Fruit fly (Drosophila melanogaster) whole organism, embryonic: ENCODE results near the gene GstT4.

Experiments
- Abd-B ChIP-seq: fragments of 200-800 bp; sonication (Bioruptor generic); optimal IDR thresholded peaks from 2 replicates; lab custom pipeline; 2018; ENCODE audit warnings: missing biosample characterization, mild to moderate bottlenecking, missing genetic modification characterization, moderate library complexity
- CG10543 ChIP-seq: fragments of 200-800 bp; sonication (Bioruptor generic); optimal IDR thresholded peaks from 3 replicates; lab custom pipeline; 2017; ENCODE audit warnings: missing biosample characterization, mild to moderate bottlenecking, missing genetic modification characterization, moderate library complexity
- CG11456 ChIP-seq: fragments of 200-800 bp; sonication (Bioruptor generic); IDR thresholded peaks from 3 replicates; pipeline ENCODE4 v1.3.6; 2022; ENCODE audit warnings: missing biosample characterization, missing genetic modification characterization
- CG11504 ChIP-seq: fragments of 200-800 bp; sonication (Bioruptor generic); optimal IDR thresholded peaks from 3 replicates; lab custom pipeline; 2019; ENCODE audit warnings: missing biosample characterization, mild to moderate bottlenecking, missing genetic modification characterization, moderate library complexity
- CG12155 ChIP-seq: fragments of 200-800 bp; sonication (Bioruptor generic); optimal IDR thresholded peaks from 3 replicates; lab custom pipeline; 2016; ENCODE audit warnings: missing biosample characterization, missing genetic modification characterization
- CG12219 ChIP-seq: fragments of 200-800 bp; sonication (Bioruptor generic); optimal IDR thresholded peaks from 3 replicates; lab custom pipeline; 2018; ENCODE audit warnings: missing biosample characterization, mild to moderate bottlenecking, missing genetic modification characterization
- CG12769 ChIP-seq: fragments of 200-800 bp; sonication (Bioruptor generic); optimal IDR thresholded peaks from 2 replicates; lab custom pipeline; 2019; ENCODE audit warnings: missing biosample characterization, mild to moderate bottlenecking, missing genetic modification characterization, moderate library complexity
- CG12942 ChIP-seq: fragments of 200-800 bp; sonication (Bioruptor generic); optimal IDR thresholded peaks from 3 replicates; lab custom pipeline; 2016; ENCODE audit warnings: missing biosample characterization, missing genetic modification characterization
- CG13624 ChIP-seq: fragments of 200-800 bp; sonication (Bioruptor generic); optimal IDR thresholded peaks from 2 replicates; lab custom pipeline; 2016; ENCODE audit warnings: missing biosample characterization, missing genetic modification characterization
- CG17802 ChIP-seq: fragments of 200-800 bp; sonication (Bioruptor generic); optimal IDR thresholded peaks from 2 replicates; lab custom pipeline; 2018; ENCODE audit warnings: missing biosample characterization, mild to moderate bottlenecking, missing genetic modification characterization, moderate library complexity
- CG2120 ChIP-seq: fragments of 200-800 bp; sonication (Bioruptor generic); optimal IDR thresholded peaks from 3 replicates; lab custom pipeline; 2016; ENCODE audit warnings: missing biosample characterization, missing genetic modification characterization
- CG3163 ChIP-seq: fragments of 200-800 bp; sonication (Bioruptor generic); optimal IDR thresholded peaks from 3 replicates; lab custom pipeline; 2016; ENCODE audit warnings: missing biosample characterization, missing genetic modification characterization
- CG3281 ChIP-seq: fragments of 200-800 bp; sonication (Bioruptor generic); optimal IDR thresholded peaks from 3 replicates; lab custom pipeline; 2017; ENCODE audit warnings: missing biosample characterization, mild to moderate bottlenecking, missing genetic modification characterization
- CG6175 ChIP-seq: fragments of 200-800 bp; sonication (Bioruptor generic); IDR thresholded peaks from 3 replicates; pipeline ENCODE4 v1.3.6; 2022; ENCODE audit warnings: missing biosample characterization, missing genetic modification characterization
- CG7928 ChIP-seq: fragments of 200-800 bp; sonication (Bioruptor generic); optimal IDR thresholded peaks from 2 replicates; lab custom pipeline; 2017; ENCODE audit warnings: missing biosample characterization, mild to moderate bottlenecking, missing genetic modification characterization
- CG9727 ChIP-seq: fragments of 200-800 bp; sonication (Bioruptor generic); optimal IDR thresholded peaks from 3 replicates; lab custom pipeline; 2017; ENCODE audit warnings: missing biosample characterization, mild to moderate bottlenecking, missing genetic modification characterization
- CG9876 ChIP-seq: fragments of 200-800 bp; sonication (Bioruptor generic); optimal IDR thresholded peaks from 2 replicates; lab custom pipeline; 2016; ENCODE audit warnings: missing biosample characterization, missing genetic modification characterization
- CTCF ChIP-seq: fragments of 200-800 bp; sonication (Bioruptor generic); optimal IDR thresholded peaks from 2 replicates; lab custom pipeline; 2017; ENCODE audit warnings: missing biosample characterization, mild to moderate bottlenecking, missing genetic modification characterization, moderate library complexity
- Doc3 ChIP-seq: fragments of 200-800 bp; sonication (Bioruptor generic); IDR thresholded peaks from 3 replicates; pipeline ENCODE4 v1.3.6; 2022; ENCODE audit warnings: missing biosample characterization, missing genetic modification characterization; ENCODE audit not compliant: partially characterized antibody
- Dref ChIP-seq: fragments of 200-800 bp; sonication (Bioruptor generic); IDR thresholded peaks from 2 replicates; pipeline ENCODE4 v1.3.6; 2022; ENCODE audit warnings: missing biosample characterization, missing genetic modification characterization
- Hmr ChIP-seq: fragments of 200-800 bp; sonication (Bioruptor generic); optimal IDR thresholded peaks from 3 replicates; lab custom pipeline; 2017; ENCODE audit warnings: mild to moderate bottlenecking, missing biosample characterization, missing genetic modification reagents, missing genetic modification characterization
- Hr39 ChIP-seq: fragments of >200 bp; optimal IDR thresholded peaks from 2 replicates; lab custom pipeline; 2017
- Mes4 ChIP-seq: fragments of 200-800 bp; sonication (Bioruptor generic); optimal IDR thresholded peaks from 2 replicates; lab custom pipeline; 2016; ENCODE audit warnings: missing biosample characterization, missing genetic modification characterization
- Nf-YC ChIP-seq: fragments of 200-800 bp; optimal IDR thresholded peaks from 3 replicates; lab custom pipeline; 2019; ENCODE audit warnings: missing biosample characterization, mild to moderate bottlenecking, missing genetic modification characterization, moderate library complexity
- Oaz ChIP-seq: fragments of 200-800 bp; sonication (Bioruptor generic); IDR thresholded peaks from 2 replicates; pipeline ENCODE4 v1.3.6; 2022; ENCODE audit warnings: missing biosample characterization, missing genetic modification characterization
- Ravus ChIP-seq: fragments of 200-800 bp; sonication (Bioruptor generic); IDR thresholded peaks from 2 replicates; pipeline ENCODE4 v1.3.6; 2022; ENCODE audit warnings: missing biosample characterization, missing genetic modification characterization
- Spps ChIP-seq: fragments of 200-800 bp; sonication (Bioruptor generic); optimal IDR thresholded peaks from 2 replicates; lab custom pipeline; 2018; ENCODE audit warnings: missing biosample characterization, mild to moderate bottlenecking, missing genetic modification characterization
- Taf1 ChIP-seq: fragments of 200-800 bp; sonication (Bioruptor generic); IDR thresholded peaks from 2 replicates; pipeline ENCODE4 v1.3.6; 2022; ENCODE audit warnings: missing biosample characterization, missing genetic modification characterization
- Xbp1 ChIP-seq: fragments of 200-800 bp; sonication (Bioruptor generic); optimal IDR thresholded peaks from 3 replicates; lab custom pipeline; 2016; ENCODE audit warnings: missing biosample characterization, mild to moderate bottlenecking, missing genetic modification characterization
- ab ChIP-seq: fragments of 200-800 bp; sonication (Bioruptor generic); optimal IDR thresholded peaks from 2 replicates; lab custom pipeline; 2016; ENCODE audit warnings: missing biosample characterization, missing genetic modification characterization
- az2 ChIP-seq: fragments of 200-800 bp; sonication (Bioruptor generic); optimal IDR thresholded peaks from 3 replicates; lab custom pipeline; 2016; ENCODE audit warnings: missing biosample characterization, missing genetic modification characterization
- bowl ChIP-seq: fragments of 200-800 bp; sonication (Bioruptor generic); IDR thresholded peaks from 2 replicates; pipeline ENCODE4 v1.3.6; 2022; ENCODE audit warnings: missing biosample characterization, missing genetic modification characterization
- chn ChIP-seq: fragments of 200-800 bp; sonication (Bioruptor generic); optimal IDR thresholded peaks from 2 replicates; lab custom pipeline; 2016; ENCODE audit warnings: missing biosample characterization, missing genetic modification characterization
- crp ChIP-seq, 2 experiments: fragments of 200-800 bp; sonication (Bioruptor generic); optimal IDR thresholded peaks; 2 replicates in 1 of 2; 3 replicates in 1 of 2; lab custom pipeline; 2017; ENCODE audit warnings: missing biosample characterization in 2 of 2, missing genetic modification characterization in 2 of 2, mild to moderate bottlenecking in 1 of 2, moderate library complexity in 1 of 2
- dysf ChIP-seq: fragments of 200-800 bp; sonication (Bioruptor generic); IDR thresholded peaks from 3 replicates; pipeline ENCODE4 v1.3.6; 2022; ENCODE audit warnings: missing biosample characterization, missing genetic modification characterization
- emc ChIP-seq: fragments of 200-800 bp; sonication (Bioruptor generic); optimal IDR thresholded peaks from 2 replicates; lab custom pipeline; 2016; ENCODE audit warnings: missing biosample characterization, missing genetic modification characterization
- fd102C ChIP-seq: fragments of 200-800 bp; sonication (Bioruptor generic); optimal IDR thresholded peaks from 2 replicates; lab custom pipeline; 2018; ENCODE audit warnings: missing biosample characterization, mild to moderate bottlenecking, missing genetic modification characterization, moderate library complexity
- gce ChIP-seq: fragments of 200-800 bp; sonication (Bioruptor generic); IDR thresholded peaks from 3 replicates; pipeline ENCODE4 v1.3.6; 2022; ENCODE audit warnings: missing biosample characterization, missing genetic modification characterization
- gfzf ChIP-seq: fragments of 200-800 bp; sonication (Bioruptor generic); optimal IDR thresholded peaks from 2 replicates; lab custom pipeline; 2016; ENCODE audit warnings: missing biosample characterization, mild to moderate bottlenecking, missing genetic modification characterization, moderate library complexity
- hkb ChIP-seq, 2 experiments: fragments of 200-800 bp in 1 of 2; fragments of >200 bp in 1 of 2; sonication (Bioruptor generic) in 1 of 2; IDR thresholded peaks in 1 of 2; optimal IDR thresholded peaks in 1 of 2; 2 replicates each; pipeline versions ENCODE4 v1.3.6 to Lab custom; 2017 to 2022; ENCODE audit warnings: missing biosample characterization in 1 of 2, missing genetic modification characterization in 1 of 2
- lilli ChIP-seq: fragments of 200-800 bp; sonication (Bioruptor generic); optimal IDR thresholded peaks from 3 replicates; lab custom pipeline; 2016; ENCODE audit warnings: missing biosample characterization, missing genetic modification characterization
- slbo ChIP-seq: fragments of 200-800 bp; sonication (Bioruptor generic); IDR thresholded peaks from 2 replicates; pipeline ENCODE4 v1.3.6; 2022; ENCODE audit warnings: missing biosample characterization, missing genetic modification characterization
- so ChIP-seq: fragments of 200-800 bp; sonication (Bioruptor generic); IDR thresholded peaks from 3 replicates; pipeline ENCODE4 v1.3.6; 2022; ENCODE audit warnings: missing biosample characterization, missing genetic modification characterization
- stwl ChIP-seq: fragments of 200-800 bp; sonication (Bioruptor generic); optimal IDR thresholded peaks from 3 replicates; lab custom pipeline; 2018; ENCODE audit warnings: missing biosample characterization, mild to moderate bottlenecking, missing genetic modification characterization, moderate library complexity
- tgo ChIP-seq: fragments of 200-800 bp; sonication (Bioruptor generic); IDR thresholded peaks from 3 replicates; pipeline ENCODE4 v1.3.6; 2022; ENCODE audit warnings: missing biosample characterization, missing genetic modification characterization
- trh ChIP-seq: fragments of 200-800 bp; sonication (Bioruptor generic); optimal IDR thresholded peaks from 2 replicates; lab custom pipeline; 2016; ENCODE audit warnings: missing biosample characterization, missing genetic modification characterization
- unc-4 ChIP-seq: fragments of 200-800 bp; sonication (Bioruptor generic); IDR thresholded peaks from 2 replicates; pipeline ENCODE4 v1.3.6; 2022; ENCODE audit warnings: missing biosample characterization, missing genetic modification characterization; ENCODE audit not compliant: partially characterized antibody
- vnd ChIP-seq: fragments of 200-800 bp; sonication (Bioruptor generic); IDR thresholded peaks from 3 replicates; pipeline ENCODE4 v1.3.6; 2022; ENCODE audit warnings: missing biosample characterization, missing genetic modification characterization; ENCODE audit not compliant: partially characterized antibody
- zf30C ChIP-seq: fragments of 200-800 bp; sonication (Bioruptor generic); optimal IDR thresholded peaks from 3 replicates; lab custom pipeline; 2018; ENCODE audit warnings: missing biosample characterization, mild to moderate bottlenecking, missing genetic modification characterization

GstT4 gene

dm6 chrX:13370826-13371703, 33.5 kb upstream of the GstT4 start (continued):
- TF ChIP-seq CG9876: no peak
- peak; percentile 15 for TF ChIP-seq CG11504 (tag; lab: Kevin White, UChicago)
- no peak for TF ChIP-seq az2
- no peak for TF ChIP-seq hkb (optimal IDR thresholded peaks at IDR 0.05; lab: Kevin White, UChicago)
- no peak for TF ChIP-seq hkb (GFP tag; IDR thresholded peaks at IDR 0.05; lab: Robert Waterston, UW)
- no peak for TF ChIP-seq CG9727
- TF ChIP-seq CG13624: peak; percentile 40
- TF ChIP-seq stwl (tag; lab: Kevin White, UChicago): peak; percentile 42
- TF ChIP-seq Mes4 (GFP tag; lab: Kevin White, UChicago): no peak
- TF ChIP-seq Dref: peak; percentile 82
- peak; percentile 13 for TF ChIP-seq CG3281
- TF ChIP-seq bowl (GFP tag; lab: Robert Waterston, UW): no peak
- no peak for TF ChIP-seq CG17802 (tag; lab: Kevin White, UChicago)
- TF ChIP-seq Hmr (GFP tag; lab: Kevin White, UChicago): peak; percentile 9
- peak; percentile 93 for TF ChIP-seq CG7928 (GFP tag; lab: Kevin White, UChicago)
- peak; percentile 60 for TF ChIP-seq unc-4 (GFP tag; lab: Robert Waterston, UW)
- no peak for TF ChIP-seq trh
- TF ChIP-seq Oaz (GFP tag; lab: Robert Waterston, UW): no peak
- no peak for TF ChIP-seq CG3163 (GFP tag; lab: Kevin White, UChicago)
- peak; percentile 3 for TF ChIP-seq CG12769 (tag; lab: Kevin White, UChicago)
- peak; percentile 56; the same call in 1 of the 3 replicates for TF ChIP-seq CG11456 (GFP tag; lab: Robert Waterston, UW)
- peak; percentile 79 for TF ChIP-seq Nf-YC (tag; lab: Kevin White, UChicago)
- peak; percentile 22 for TF ChIP-seq lilli (GFP tag; lab: Kevin White, UChicago)
- no peak for TF ChIP-seq CG12942 (GFP tag; lab: Kevin White, UChicago)
- TF ChIP-seq gce (GFP tag; lab: Robert Waterston, UW): no peak
- no peak for TF ChIP-seq CG6175 (GFP tag; lab: Robert Waterston, UW)
- TF ChIP-seq zf30C (GFP tag; lab: Kevin White, UChicago): no peak
- TF ChIP-seq dysf (GFP tag; lab: Robert Waterston, UW): 0 out of 3 replicates have a peak, but pooled peaks have one; percentile 23
- TF ChIP-seq CG12219 (GFP tag; lab: Kevin White, UChicago): no peak
- no peak for TF ChIP-seq Spps (tag; lab: Kevin White, UChicago)
- no peak for TF ChIP-seq Taf1 (GFP tag; lab: Robert Waterston, UW)
- no peak for TF ChIP-seq CG10543 (GFP tag; lab: Kevin White, UChicago)
- TF ChIP-seq Xbp1 (GFP tag; lab: Kevin White, UChicago): no peak
- no peak for TF ChIP-seq ab (GFP tag; lab: Kevin White, UChicago)
- TF ChIP-seq CG12155 (GFP tag; lab: Kevin White, UChicago): no peak
- peak; percentile 37; the same call in 1 of the 2 replicates for TF ChIP-seq slbo (GFP tag; lab: Robert Waterston, UW)
- TF ChIP-seq tgo: no peak
- TF ChIP-seq Abd-B (GFP tag; lab: Kevin White, UChicago): peak; percentile 37
- TF ChIP-seq Doc3 (GFP tag; lab: Robert Waterston, UW): peak; percentile 54; the same call in 2 of the 3 replicates
- no peak for TF ChIP-seq Hr39 (lab: Kevin White, UChicago)
- peak; percentile 53; the same call in 2 of the 3 replicates for TF ChIP-seq vnd (GFP tag; lab: Robert Waterston, UW)
- peak in 1 of 2 experiments; percentile 3 for TF ChIP-seq crp (GFP tag; optimal IDR thresholded peaks at IDR 0.05; lab: Kevin White, UChicago)
- TF ChIP-seq so (GFP tag; lab: Robert Waterston, UW): 0 out of 3 replicates have a peak, but pooled peaks have one; percentile 49
- TF ChIP-seq emc (GFP tag; lab: Kevin White, UChicago): no peak
- peak; percentile 33 for TF ChIP-seq gfzf (GFP tag; lab: Kevin White, UChicago)
- TF ChIP-seq Ravus (GFP tag; lab: Robert Waterston, UW): no peak
- TF ChIP-seq fd102C (GFP tag; lab: Kevin White, UChicago): no peak
- no peak for TF ChIP-seq chn
- TF ChIP-seq CG2120: peak; percentile 58
- TF ChIP-seq CTCF (GFP tag; lab: Kevin White, UChicago): peak; percentile 30
